Fruit fly (Drosophila melanogaster) whole organism, embryonic: ENCODE measurements around the gene Gycalpha99B.
A peak's percentile ranks its signal among the peaks of the same experiment; 100 is the strongest.

Experiments used
- Ada2b ChIP-seq: fragments of 200-800 bp; sonication (Bioruptor generic); IDR thresholded peaks from 2 replicates; pipeline ENCODE4 v1.3.6; 2022; ENCODE audit warnings: missing biosample characterization, missing genetic modification characterization
- Adf1 ChIP-seq: fragments of 200-800 bp; sonication (Bioruptor generic); IDR thresholded peaks from 2 replicates; pipeline ENCODE4 v1.3.6; 2022; ENCODE audit warnings: missing biosample characterization, missing genetic modification characterization
- Aef1 ChIP-seq: fragments of 200-800 bp; sonication (Bioruptor generic); IDR thresholded peaks from 3 replicates; pipeline ENCODE4 v1.3.6; 2022; ENCODE audit warnings: missing biosample characterization, missing genetic modification characterization
- B-H1 ChIP-seq: fragments of 200-800 bp; sonication (Bioruptor generic); IDR thresholded peaks from 3 replicates; pipeline ENCODE4 v1.3.6; 2022; ENCODE audit warnings: missing biosample characterization, missing genetic modification characterization
- CG10209 ChIP-seq: fragments of 200-800 bp; sonication (Bioruptor generic); optimal IDR thresholded peaks from 3 replicates; lab custom pipeline; 2017; ENCODE audit warnings: missing biosample characterization, mild to moderate bottlenecking, missing genetic modification characterization, missing genetic modification reagents
- CG10267 ChIP-seq: fragments of 200-800 bp; sonication (Bioruptor generic); optimal IDR thresholded peaks from 2 replicates; lab custom pipeline; 2018; ENCODE audit warnings: missing biosample characterization, mild to moderate bottlenecking, missing genetic modification characterization, moderate library complexity
- CG13123 ChIP-seq: fragments of 200-800 bp; sonication (Bioruptor generic); optimal IDR thresholded peaks from 2 replicates; lab custom pipeline; 2016; ENCODE audit warnings: missing biosample characterization, missing genetic modification characterization
- CG15011 ChIP-seq: fragments of 200-800 bp; sonication (Bioruptor generic); optimal IDR thresholded peaks from 3 replicates; lab custom pipeline; 2018; ENCODE audit warnings: missing biosample characterization, mild to moderate bottlenecking, missing genetic modification characterization
- CG15479 ChIP-seq: fragments of 200-800 bp; sonication (Bioruptor generic); optimal IDR thresholded peaks from 3 replicates; lab custom pipeline; 2019; ENCODE audit warnings: missing biosample characterization, mild to moderate bottlenecking, missing genetic modification characterization, moderate library complexity
- CG15696 ChIP-seq: fragments of 200-800 bp; sonication (Bioruptor generic); optimal IDR thresholded peaks from 2 replicates; lab custom pipeline; 2019; ENCODE audit warnings: missing biosample characterization, mild to moderate bottlenecking, missing genetic modification characterization, moderate library complexity
- CG2116 ChIP-seq: fragments of 200-800 bp; sonication (Bioruptor generic); optimal IDR thresholded peaks from 3 replicates; lab custom pipeline; 2018; ENCODE audit warnings: missing biosample characterization, mild to moderate bottlenecking, missing genetic modification characterization
- CG2129 ChIP-seq: fragments of 200-800 bp; sonication (Bioruptor generic); IDR thresholded peaks from 2 replicates; pipeline ENCODE4 v1.3.6; 2022; ENCODE audit warnings: missing biosample characterization, missing genetic modification characterization; ENCODE audit not compliant: partially characterized antibody
- CG32767 ChIP-seq: fragments of 200-800 bp; sonication (Bioruptor generic); IDR thresholded peaks from 2 replicates; pipeline ENCODE4 v1.3.6; 2022; ENCODE audit warnings: missing biosample characterization, missing genetic modification characterization
- CG34376 ChIP-seq: fragments of 200-800 bp; sonication (Bioruptor generic); optimal IDR thresholded peaks from 2 replicates; lab custom pipeline; 2018; ENCODE audit warnings: missing biosample characterization, mild to moderate bottlenecking, missing genetic modification characterization
- CG4328 ChIP-seq: fragments of 200-800 bp; sonication (Bioruptor generic); optimal IDR thresholded peaks from 3 replicates; lab custom pipeline; 2017; ENCODE audit warnings: missing biosample characterization, missing genetic modification reagents, missing genetic modification characterization
- CG4404 ChIP-seq: fragments of 200-800 bp; sonication (Bioruptor generic); IDR thresholded peaks from 2 replicates; pipeline ENCODE4 v1.3.6; 2022; ENCODE audit warnings: missing biosample characterization, missing genetic modification characterization
- CG6272 ChIP-seq: fragments of 200-800 bp; sonication (Bioruptor generic); IDR thresholded peaks from 2 replicates; pipeline ENCODE4 v1.3.6; 2022; ENCODE audit warnings: missing biosample characterization, missing genetic modification characterization
- CG6791 ChIP-seq: fragments of 200-800 bp; sonication (Bioruptor generic); IDR thresholded peaks from 3 replicates; pipeline ENCODE4 v1.3.6; 2022; ENCODE audit warnings: missing biosample characterization, missing genetic modification characterization; ENCODE audit not compliant: partially characterized antibody
- CG7372 ChIP-seq: fragments of 200-800 bp; sonication (Bioruptor generic); IDR thresholded peaks from 2 replicates; pipeline ENCODE4 v1.3.6; 2022; ENCODE audit warnings: missing biosample characterization, missing genetic modification characterization
- CG8478 ChIP-seq: fragments of >200 bp; optimal IDR thresholded peaks from 2 replicates; lab custom pipeline; 2018
- CoRest ChIP-seq: fragments of 200-800 bp; sonication (Bioruptor generic); optimal IDR thresholded peaks from 3 replicates; lab custom pipeline; 2018; ENCODE audit warnings: missing biosample characterization, mild to moderate bottlenecking, missing genetic modification characterization, moderate library complexity
- Deaf1 ChIP-seq: fragments of 200-800 bp; optimal IDR thresholded peaks from 3 replicates; lab custom pipeline; 2019; ENCODE audit warnings: missing biosample characterization, mild to moderate bottlenecking, missing genetic modification characterization, moderate library complexity
- Gsc ChIP-seq: fragments of 200-800 bp; sonication (Bioruptor generic); IDR thresholded peaks from 2 replicates; pipeline ENCODE4 v1.3.6; 2022; ENCODE audit warnings: missing biosample characterization, missing genetic modification characterization
- HLH3B ChIP-seq: fragments of 200-800 bp; sonication (Bioruptor generic); IDR thresholded peaks from 2 replicates; pipeline ENCODE4 v1.3.6; 2022; ENCODE audit warnings: missing biosample characterization, missing genetic modification characterization
- Lhr ChIP-seq: fragments of 200-800 bp; sonication (Bioruptor generic); optimal IDR thresholded peaks from 3 replicates; lab custom pipeline; 2017; ENCODE audit warnings: mild to moderate bottlenecking, missing biosample characterization, missing genetic modification reagents, missing genetic modification characterization
- Lpt ChIP-seq: fragments of >200 bp; optimal IDR thresholded peaks from 2 replicates; lab custom pipeline; 2018; ENCODE audit warnings: missing biosample characterization, missing genetic modification characterization
- MBD-R2 ChIP-seq: fragments of 200-800 bp; sonication (Bioruptor generic); IDR thresholded peaks from 2 replicates; pipeline ENCODE4 v1.3.6; 2022; ENCODE audit warnings: missing biosample characterization, missing genetic modification characterization
- Med ChIP-seq: fragments of 200-800 bp; sonication (Bioruptor generic); peaks from one replicate; lab custom pipeline; 2016; ENCODE audit warnings: missing biosample characterization, missing genetic modification characterization, mild to moderate bottlenecking, inconsistent platforms, moderate library complexity
- Sin3A ChIP-seq: fragments of >200 bp; optimal IDR thresholded peaks from 2 replicates; lab custom pipeline; 2018
- Six4 ChIP-seq: fragments of 200-800 bp; sonication (Bioruptor generic); optimal IDR thresholded peaks from 2 replicates; lab custom pipeline; 2016; ENCODE audit warnings: missing biosample characterization, missing genetic modification characterization
- bbx ChIP-seq: fragments of 200-800 bp; sonication (Bioruptor generic); IDR thresholded peaks from 2 replicates; pipeline ENCODE4 v1.3.6; 2022; ENCODE audit warnings: missing biosample characterization, missing genetic modification characterization; ENCODE audit not compliant: partially characterized antibody
- bigmax ChIP-seq: fragments of 200-800 bp; sonication (Bioruptor generic); optimal IDR thresholded peaks from 2 replicates; lab custom pipeline; 2018; ENCODE audit warnings: missing biosample characterization, mild to moderate bottlenecking, missing genetic modification characterization
- cg ChIP-seq: fragments of 200-800 bp; sonication (Bioruptor generic); optimal IDR thresholded peaks from 3 replicates; lab custom pipeline; 2019; ENCODE audit warnings: missing biosample characterization, mild to moderate bottlenecking, missing genetic modification characterization, moderate library complexity
- chinmo ChIP-seq: fragments of 200-800 bp; sonication (Bioruptor generic); IDR thresholded peaks from 4 replicates; pipeline ENCODE4 v1.3.6; 2022; ENCODE audit warnings: missing biosample characterization, missing genetic modification characterization; ENCODE audit not compliant: partially characterized antibody
- cwo ChIP-seq: fragments of 200-800 bp; sonication (Bioruptor generic); optimal IDR thresholded peaks from 3 replicates; lab custom pipeline; 2017; ENCODE audit warnings: missing biosample characterization, missing genetic modification characterization, mild to moderate bottlenecking, moderate library complexity, missing genetic modification reagents
- dmrt99B ChIP-seq: fragments of 200-800 bp; sonication (Bioruptor generic); optimal IDR thresholded peaks from 2 replicates; lab custom pipeline; 2018; ENCODE audit warnings: missing biosample characterization, mild to moderate bottlenecking, missing genetic modification characterization, moderate library complexity
- ems ChIP-seq: fragments of 200-800 bp; sonication (Bioruptor generic); optimal IDR thresholded peaks from 3 replicates; lab custom pipeline; 2016; ENCODE audit warnings: missing biosample characterization, missing genetic modification characterization
- grau ChIP-seq: fragments of 200-800 bp; optimal IDR thresholded peaks from 3 replicates; lab custom pipeline; 2019; ENCODE audit warnings: missing biosample characterization, mild to moderate bottlenecking, missing genetic modification characterization, moderate library complexity
- inv ChIP-seq: fragments of 200-800 bp; sonication (Bioruptor generic); IDR thresholded peaks from 2 replicates; pipeline ENCODE4 v1.3.6; 2022; ENCODE audit warnings: missing biosample characterization, missing genetic modification characterization; ENCODE audit not compliant: partially characterized antibody
- klu ChIP-seq: fragments of 200-800 bp; sonication (Bioruptor generic); IDR thresholded peaks from 2 replicates; pipeline ENCODE4 v1.3.6; 2022; ENCODE audit warnings: missing biosample characterization, missing genetic modification characterization
- kni ChIP-seq: fragments of 200-800 bp; sonication (Bioruptor generic); optimal IDR thresholded peaks from 3 replicates; lab custom pipeline; 2017; ENCODE audit warnings: mild to moderate bottlenecking, missing biosample characterization, missing genetic modification reagents, missing genetic modification characterization
- nau ChIP-seq: fragments of 200-800 bp; sonication (Bioruptor generic); optimal IDR thresholded peaks from 3 replicates; lab custom pipeline; 2017; ENCODE audit warnings: missing biosample characterization, mild to moderate bottlenecking, missing genetic modification characterization, missing genetic modification reagents
- onecut ChIP-seq: fragments of 200-800 bp; sonication (Bioruptor generic); IDR thresholded peaks from 2 replicates; pipeline ENCODE4 v1.3.6; 2022; ENCODE audit warnings: missing biosample characterization, missing genetic modification characterization
- pho ChIP-seq: fragments of 200-800 bp; sonication (Bioruptor generic); optimal IDR thresholded peaks from 2 replicates; lab custom pipeline; 2016; ENCODE audit warnings: missing biosample characterization, missing genetic modification characterization
- seq ChIP-seq: fragments of 200-800 bp; sonication (Bioruptor generic); IDR thresholded peaks from 2 replicates; pipeline ENCODE4 v1.3.6; 2022; ENCODE audit warnings: missing biosample characterization, missing genetic modification characterization
- stwl ChIP-seq: fragments of 200-800 bp; sonication (Bioruptor generic); optimal IDR thresholded peaks from 3 replicates; lab custom pipeline; 2018; ENCODE audit warnings: missing biosample characterization, mild to moderate bottlenecking, missing genetic modification characterization, moderate library complexity
- unc-4 ChIP-seq: fragments of 200-800 bp; sonication (Bioruptor generic); IDR thresholded peaks from 2 replicates; pipeline ENCODE4 v1.3.6; 2022; ENCODE audit warnings: missing biosample characterization, missing genetic modification characterization; ENCODE audit not compliant: partially characterized antibody
- vnd ChIP-seq: fragments of 200-800 bp; sonication (Bioruptor generic); IDR thresholded peaks from 3 replicates; pipeline ENCODE4 v1.3.6; 2022; ENCODE audit warnings: missing biosample characterization, missing genetic modification characterization; ENCODE audit not compliant: partially characterized antibody
- wek ChIP-seq: fragments of 200-800 bp; sonication (Bioruptor generic); optimal IDR thresholded peaks from 3 replicates; lab custom pipeline; 2018; ENCODE audit warnings: missing biosample characterization, mild to moderate bottlenecking, missing genetic modification characterization, moderate library complexity
- wor ChIP-seq: fragments of 200-800 bp; sonication (Bioruptor generic); IDR thresholded peaks from 2 replicates; pipeline ENCODE4 v1.3.6; 2022; ENCODE audit warnings: missing biosample characterization, missing genetic modification characterization

The Gycalpha99B gene

dm6 chr3R:29692009-29692641, 9.8 kb downstream of the Gycalpha99B start, which contains the start of gene dmrt99B (continued):
- no peak for TF ChIP-seq bbx (GFP tag; lab: Robert Waterston, UW)
- TF ChIP-seq CG34376 (GFP tag; lab: Kevin White, UChicago): no peak
- TF ChIP-seq inv (GFP tag; lab: Robert Waterston, UW): no peak
- TF ChIP-seq Deaf1 (tag; lab: Kevin White, UChicago): peak; percentile 10
- TF ChIP-seq Adf1 (GFP tag; lab: Robert Waterston, UW): peak; percentile 91
- no peak for TF ChIP-seq onecut (GFP tag; lab: Robert Waterston, UW)
- TF ChIP-seq wor: no peak
- no peak for TF ChIP-seq unc-4
- no peak for TF ChIP-seq CG15696
- no peak for TF ChIP-seq nau (GFP tag; lab: Kevin White, UChicago)
- TF ChIP-seq CG2116: no peak
- no peak for TF ChIP-seq Aef1 (GFP tag; lab: Robert Waterston, UW)
- no peak for TF ChIP-seq Ada2b (GFP tag; lab: Robert Waterston, UW)
- TF ChIP-seq cwo (GFP tag; lab: Kevin White, UChicago): no peak
- peak; percentile 10 for TF ChIP-seq CG15479
- no peak for TF ChIP-seq Lhr (GFP tag; lab: Kevin White, UChicago)
- no peak for TF ChIP-seq klu
- no peak for TF ChIP-seq B-H1 (GFP tag; lab: Robert Waterston, UW)
- TF ChIP-seq CG6791: 0 out of 3 replicates have a peak, but pooled peaks have one; percentile 6
- no peak for TF ChIP-seq Six4 (GFP tag; lab: Kevin White, UChicago)
- no peak for TF ChIP-seq Lpt (GFP tag; lab: Kevin White, UChicago)
- peak; percentile 5 for TF ChIP-seq Med
- TF ChIP-seq dmrt99B: peak; percentile 57
- TF ChIP-seq seq: peak; percentile 84; the same call in 1 of the 2 replicates
- TF ChIP-seq CG8478 (lab: Kevin White, UChicago): no peak
- no peak for TF ChIP-seq pho (GFP tag; lab: Kevin White, UChicago)
- TF ChIP-seq CG2129 (GFP tag; lab: Robert Waterston, UW): no peak
- TF ChIP-seq CG13123 (GFP tag; lab: Kevin White, UChicago): no peak
- 0 out of 2 replicates have a peak, but pooled peaks have one; percentile 15 for TF ChIP-seq CG32767
- TF ChIP-seq CG15011 (GFP tag; lab: Kevin White, UChicago): no peak
- TF ChIP-seq vnd: no peak
- no peak for TF ChIP-seq CG10209 (GFP tag; lab: Kevin White, UChicago)
- peak; percentile 81 for TF ChIP-seq cg (GFP tag; lab: Kevin White, UChicago)
- no peak for TF ChIP-seq Sin3A
- TF ChIP-seq chinmo (GFP tag; lab: Robert Waterston, UW): 0 out of 4 replicates have a peak, but pooled peaks have one; percentile 17
- TF ChIP-seq CG10267: no peak
- TF ChIP-seq stwl (tag; lab: Kevin White, UChicago): no peak
- peak; percentile 74 for TF ChIP-seq CG7372
- TF ChIP-seq bigmax (GFP tag; lab: Kevin White, UChicago): no peak
- no peak for TF ChIP-seq ems (GFP tag; lab: Kevin White, UChicago)
- TF ChIP-seq HLH3B: no peak
- no peak for TF ChIP-seq CG6272 (GFP tag; lab: Robert Waterston, UW)
- no peak for TF ChIP-seq wek (GFP tag; lab: Kevin White, UChicago)
- TF ChIP-seq kni (GFP tag; lab: Kevin White, UChicago): no peak
- TF ChIP-seq CG4404 (GFP tag; lab: Robert Waterston, UW): no peak
- TF ChIP-seq CoRest (tag; lab: Kevin White, UChicago): no peak
- TF ChIP-seq CG4328 (GFP tag; lab: Kevin White, UChicago): no peak
- TF ChIP-seq grau (tag; lab: Kevin White, UChicago): peak; percentile 6
- TF ChIP-seq Gsc (GFP tag; lab: Robert Waterston, UW): no peak
- no peak for TF ChIP-seq MBD-R2 (GFP tag; lab: Robert Waterston, UW)
